Worm (Caenorhabditis elegans): ENCODE measurements around the gene Y71H2AR.2.
"Not testable (repeated sequence)": the region's sequence is repeated elsewhere in the genome, so short reads cannot be mapped to it uniquely, and the experiment has no call there.

The Y71H2AR.2 gene

ce11 chrIII:2840877-2841540 lies at the start of gene Y71H2AR.2:
Y71H2AR.2 (minus strand) TSS chrIII:2840927.
- no peak for TF ChIP-seq klf-2 (GFP tag; conservative IDR thresholded peaks at IDR 0.05)
- no peak for TF ChIP-seq flt-1 (GFP tag; IDR thresholded peaks at IDR 0.05)
- TF ChIP-seq ref-1 (GFP tag; conservative IDR thresholded peaks at IDR 0.05): no peak
- no peak for TF ChIP-seq ztf-29 (GFP tag; IDR thresholded peaks at IDR 0.05)
- no peak for TF ChIP-seq med-1 (GFP tag; optimal IDR thresholded peaks at IDR 0.05; ENCODE audit: insufficient read depth)
- no peak for TF ChIP-seq ztf-23 (GFP tag; IDR thresholded peaks at IDR 0.05)
- TF ChIP-seq T22C8.4 (GFP tag; IDR thresholded peaks at IDR 0.05): no peak
- TF ChIP-seq tab-1 (GFP tag; IDR thresholded peaks at IDR 0.05): no peak

- not testable (repeated sequence) for TF ChIP-seq cog-1 (tag; optimal IDR thresholded peaks at IDR 0.05); med-1 (GFP tag; optimal IDR thresholded peaks at IDR 0.05; ENCODE audit: insufficient read depth); T22C8.4 (GFP tag; IDR thresholded peaks at IDR 0.05)
These were observed 41.3 kb upstream of the Y71H2AR.2 start, which contains the start of gene F56F11.2 for ce11 chrIII:2881989-2882388. F56F11.2 (plus strand) TSS chrIII:2882289.

ce11 chrIII:2881117-2881516 lies 40.4 kb upstream of the Y71H2AR.2 start:
- no peak for TF ChIP-seq cog-1 (tag; optimal IDR thresholded peaks at IDR 0.05)
- no peak for TF ChIP-seq ref-1 (GFP tag; conservative IDR thresholded peaks at IDR 0.05)
- no peak for TF ChIP-seq ztf-23 (GFP tag; IDR thresholded peaks at IDR 0.05)
- no peak for TF ChIP-seq ztf-29 (GFP tag; IDR thresholded peaks at IDR 0.05)
- TF ChIP-seq tab-1 (GFP tag; IDR thresholded peaks at IDR 0.05): no peak

ce11 chrIII:2879703-2880102 lies 39.0 kb upstream of the Y71H2AR.2 start:
- TF ChIP-seq flt-1 (GFP tag; IDR thresholded peaks at IDR 0.05): no peak

ce11 chrIII:2875946-2876345 lies 35.2 kb upstream of the Y71H2AR.2 start:
- TF ChIP-seq T22C8.4 (GFP tag; IDR thresholded peaks at IDR 0.05) (no peak), ref-1 (GFP tag; conservative IDR thresholded peaks at IDR 0.05) (no peak), flt-1 (GFP tag; IDR thresholded peaks at IDR 0.05) (no peak), ztf-23 (GFP tag; IDR thresholded peaks at IDR 0.05) (no peak)

- TF ChIP-seq ref-1 (GFP tag; conservative IDR thresholded peaks at IDR 0.05): no peak
- no peak for TF ChIP-seq klf-2 (GFP tag; conservative IDR thresholded peaks at IDR 0.05)
- TF ChIP-seq cog-1 (tag; optimal IDR thresholded peaks at IDR 0.05): no peak
- TF ChIP-seq flt-1 (GFP tag; IDR thresholded peaks at IDR 0.05): no peak
- TF ChIP-seq ztf-23 (GFP tag; IDR thresholded peaks at IDR 0.05): no peak
- TF ChIP-seq T22C8.4 (GFP tag; IDR thresholded peaks at IDR 0.05): no peak
- no peak for TF ChIP-seq tab-1 (GFP tag; IDR thresholded peaks at IDR 0.05)
- no peak for TF ChIP-seq med-1 (GFP tag; optimal IDR thresholded peaks at IDR 0.05; ENCODE audit: insufficient read depth)
- TF ChIP-seq ztf-29 (GFP tag; IDR thresholded peaks at IDR 0.05): no peak
These were observed 33.6 kb upstream of the Y71H2AR.2 start, which contains the start of gene klf-1 for ce11 chrIII:2874144-2874868. klf-1 (plus strand) TSS chrIII:2874818.

- TF ChIP-seq ztf-23 (GFP tag; IDR thresholded peaks at IDR 0.05): no peak
- TF ChIP-seq klf-2 (GFP tag; conservative IDR thresholded peaks at IDR 0.05): no peak
- TF ChIP-seq flt-1 (GFP tag; IDR thresholded peaks at IDR 0.05): no peak
- TF ChIP-seq T22C8.4 (GFP tag; IDR thresholded peaks at IDR 0.05): no peak
- TF ChIP-seq tab-1 (GFP tag; IDR thresholded peaks at IDR 0.05): no peak
- TF ChIP-seq cog-1 (tag; optimal IDR thresholded peaks at IDR 0.05): no peak
- TF ChIP-seq med-1 (GFP tag; optimal IDR thresholded peaks at IDR 0.05; ENCODE audit: insufficient read depth): no peak
- no peak for TF ChIP-seq ztf-29 (GFP tag; IDR thresholded peaks at IDR 0.05)
- no peak for TF ChIP-seq ref-1 (GFP tag; conservative IDR thresholded peaks at IDR 0.05)
These were observed 32.5 kb upstream of the Y71H2AR.2 start for ce11 chrIII:2873116-2873644.

ce11 chrIII:2871817-2872216 lies 31.1 kb upstream of the Y71H2AR.2 start:
- TF ChIP-seq tab-1 (GFP tag; IDR thresholded peaks at IDR 0.05) (no peak), med-1 (GFP tag; optimal IDR thresholded peaks at IDR 0.05; ENCODE audit: insufficient read depth) (no peak), ztf-29 (GFP tag; IDR thresholded peaks at IDR 0.05) (no peak), klf-2 (GFP tag; conservative IDR thresholded peaks at IDR 0.05) (no peak), flt-1 (GFP tag; IDR thresholded peaks at IDR 0.05) (no peak), T22C8.4 (GFP tag; IDR thresholded peaks at IDR 0.05) (no peak), ztf-23 (GFP tag; IDR thresholded peaks at IDR 0.05) (no peak), ref-1 (GFP tag; conservative IDR thresholded peaks at IDR 0.05) (no peak), cog-1 (tag; optimal IDR thresholded peaks at IDR 0.05) (no peak)

- TF ChIP-seq ztf-23 (GFP tag; IDR thresholded peaks at IDR 0.05): no peak
- no peak for TF ChIP-seq ztf-29 (GFP tag; IDR thresholded peaks at IDR 0.05)
- no peak for TF ChIP-seq ref-1 (GFP tag; conservative IDR thresholded peaks at IDR 0.05)
- no peak for TF ChIP-seq tab-1 (GFP tag; IDR thresholded peaks at IDR 0.05)
- TF ChIP-seq cog-1 (tag; optimal IDR thresholded peaks at IDR 0.05): no peak
- no peak for TF ChIP-seq T22C8.4 (GFP tag; IDR thresholded peaks at IDR 0.05)
- no peak for TF ChIP-seq flt-1 (GFP tag; IDR thresholded peaks at IDR 0.05)
- TF ChIP-seq klf-2 (GFP tag; conservative IDR thresholded peaks at IDR 0.05): no peak
- TF ChIP-seq med-1 (GFP tag; optimal IDR thresholded peaks at IDR 0.05; ENCODE audit: insufficient read depth): no peak
These were observed 29.5 kb upstream of the Y71H2AR.2 start for ce11 chrIII:2870228-2870627.

ce11 chrIII:2869512-2869911 lies 28.8 kb upstream of the Y71H2AR.2 start:
- TF ChIP-seq T22C8.4 (GFP tag; IDR thresholded peaks at IDR 0.05) (no peak), cog-1 (tag; optimal IDR thresholded peaks at IDR 0.05) (no peak), med-1 (GFP tag; optimal IDR thresholded peaks at IDR 0.05; ENCODE audit: insufficient read depth) (no peak), ztf-29 (GFP tag; IDR thresholded peaks at IDR 0.05) (no peak), flt-1 (GFP tag; IDR thresholded peaks at IDR 0.05) (no peak), tab-1 (GFP tag; IDR thresholded peaks at IDR 0.05) (no peak), ref-1 (GFP tag; conservative IDR thresholded peaks at IDR 0.05) (no peak), klf-2 (GFP tag; conservative IDR thresholded peaks at IDR 0.05) (no peak), ztf-23 (GFP tag; IDR thresholded peaks at IDR 0.05) (no peak)
